Worm (Caenorhabditis elegans) whole organism, L4/young adult: ENCODE data around the gene F49C5.11.
"Not testable (repeated sequence)": the region's sequence is repeated elsewhere in the genome, so short reads cannot be mapped to it uniquely, and the experiment has no call there.

Experiments
- W03F9.2 ChIP-seq: fragments of 150-350 bp; optimal IDR thresholded peaks from 2 replicates; lab custom pipeline; 2014; ENCODE audit warnings: missing biosample characterization, missing genetic modification characterization
- dao-5 ChIP-seq: sonication (generic microtip); optimal IDR thresholded peaks from 2 replicates; lab custom pipeline; 2016; ENCODE audit warnings: missing genotype, missing genetic modification characterization, moderate library complexity, missing compliant biosample characterization
- him-1 ChIP-seq: sonication (generic microtip); optimal IDR thresholded peaks from 2 replicates; lab custom pipeline; 2016; ENCODE audit warnings: missing genotype, missing genetic modification reagents, missing genetic modification characterization, missing compliant biosample characterization

DNA sequence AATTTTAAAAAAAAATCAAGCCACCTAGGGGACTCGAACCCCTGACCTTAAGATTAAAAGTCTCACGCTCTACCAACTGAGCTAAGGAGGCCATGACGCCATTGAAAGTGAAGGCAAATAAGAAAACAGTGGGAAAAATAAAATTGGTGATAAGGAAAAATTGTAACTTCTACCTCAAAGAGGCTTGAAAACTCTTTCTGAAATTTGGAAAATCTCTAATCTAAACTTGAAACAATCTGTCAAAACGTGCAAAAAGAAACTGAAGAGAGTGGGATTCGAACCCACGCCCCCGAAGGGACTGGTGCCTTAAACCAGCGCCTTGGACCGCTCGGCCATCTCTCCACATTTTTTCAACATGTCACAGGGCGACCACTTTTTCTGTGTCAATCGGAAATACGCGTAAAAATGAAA lies 14.0 kb upstream of the F49C5.11 start:
- not testable (repeated sequence) for TF ChIP-seq W03F9.2, him-1 (tag; lab: Kevin White, UChicago)
- TF ChIP-seq dao-5 (tag; lab: Kevin White, UChicago): peak; percentile 64
